Fruit fly (Drosophila melanogaster): Measurements from ENCODE around the gene Sdic3.

Gene Sdic3

DNA sequence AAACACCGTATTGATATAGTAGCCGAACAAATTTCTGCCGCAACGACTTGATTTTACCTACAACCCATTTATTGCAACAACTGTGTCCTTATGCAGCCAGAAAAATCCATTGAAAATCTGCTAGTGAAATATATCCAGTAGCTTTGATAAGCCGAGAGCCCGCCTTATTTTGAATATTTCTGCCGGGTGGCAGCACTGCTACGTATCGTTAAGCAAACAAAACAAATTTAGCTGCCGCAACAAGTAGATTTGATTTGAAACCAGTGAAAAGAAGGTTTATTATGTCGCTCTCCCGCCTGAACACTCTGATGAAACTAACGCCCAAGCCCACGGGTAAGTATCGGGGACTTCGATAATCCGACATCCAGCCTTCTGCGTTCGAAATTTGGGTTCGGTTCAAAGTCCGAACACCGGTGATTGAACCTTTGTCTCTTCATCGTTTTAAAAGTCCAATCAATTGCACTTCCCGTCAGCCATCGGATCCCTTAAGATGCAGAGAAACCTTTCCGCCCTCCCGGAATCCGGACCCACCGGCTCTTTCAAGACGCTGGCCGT is 27.5 kb downstream of the Sdic3 start, which contains the start of gene CG9577 (continued):
- no peak for TF ChIP-seq CG9797 (GFP tag; optimal IDR thresholded peaks at IDR 0.05)
- TF ChIP-seq scrt (GFP tag; optimal IDR thresholded peaks at IDR 0.05), result peak; percentile 69
- TF ChIP-seq Nf-YC (tag; optimal IDR thresholded peaks at IDR 0.05), result no peak
- TF ChIP-seq Side (GFP tag; optimal IDR thresholded peaks at IDR 0.05), result no peak
- no peak for TF ChIP-seq CG7928 (GFP tag; optimal IDR thresholded peaks at IDR 0.05)
- TF ChIP-seq CG15073 (GFP tag; optimal IDR thresholded peaks at IDR 0.05), result no peak
- no peak for TF ChIP-seq kay (GFP tag; optimal IDR thresholded peaks at IDR 0.05)
- TF ChIP-seq org-1 (GFP tag; optimal IDR thresholded peaks at IDR 0.05), result no peak
- peak; percentile 81 for TF ChIP-seq CG1603 (tag; optimal IDR thresholded peaks at IDR 0.05)
- no peak for TF ChIP-seq tap (tag; optimal IDR thresholded peaks at IDR 0.05)
- TF ChIP-seq croc (GFP tag; conservative IDR thresholded peaks at IDR 0.05), result no peak
- no peak for TF ChIP-seq lbe (GFP tag; optimal IDR thresholded peaks at IDR 0.05)
- TF ChIP-seq CG2116 (GFP tag; optimal IDR thresholded peaks at IDR 0.05), result peak; percentile 25
- TF ChIP-seq CG11723 (GFP tag; optimal IDR thresholded peaks at IDR 0.05), result no peak
- TF ChIP-seq CG7556 (GFP tag; optimal IDR thresholded peaks at IDR 0.05), result no peak
- TF ChIP-seq jing (GFP tag; optimal IDR thresholded peaks at IDR 0.05), result no peak
- no peak for TF ChIP-seq CG12071 (GFP tag; optimal IDR thresholded peaks at IDR 0.05)
- no peak for TF ChIP-seq CHES-1-like (GFP tag; optimal IDR thresholded peaks at IDR 0.05)
- TF ChIP-seq CG7745 (tag; optimal IDR thresholded peaks at IDR 0.05), result no peak
- no peak for TF ChIP-seq Jarid2 (GFP tag; optimal IDR thresholded peaks at IDR 0.05)
- TF ChIP-seq CG2712 (tag; optimal IDR thresholded peaks at IDR 0.05), result no peak
- no peak for TF ChIP-seq H15 (GFP tag; IDR thresholded peaks at IDR 0.05)
- TF ChIP-seq salm (tag; optimal IDR thresholded peaks at IDR 0.05), result no peak
- no peak for TF ChIP-seq Dbx (GFP tag; IDR thresholded peaks at IDR 0.05)
- TF ChIP-seq Oli (tag; optimal IDR thresholded peaks at IDR 0.05), result no peak
- no peak for TF ChIP-seq dm (GFP tag; optimal IDR thresholded peaks at IDR 0.05)
- TF ChIP-seq CG11695 (GFP tag; IDR thresholded peaks at IDR 0.05), result no peak
- TF ChIP-seq Blimp-1 (GFP tag; optimal IDR thresholded peaks at IDR 0.05), result no peak
- TF ChIP-seq CG2889 (GFP tag; IDR thresholded peaks at IDR 0.05), result no peak
- TF ChIP-seq CG4820 (GFP tag; optimal IDR thresholded peaks at IDR 0.05), result no peak
- TF ChIP-seq kah (GFP tag; optimal IDR thresholded peaks at IDR 0.05), result no peak
- peak; percentile 83 for TF ChIP-seq Dp (GFP tag; optimal IDR thresholded peaks at IDR 0.05)
- no peak for TF ChIP-seq zen2 (GFP tag; IDR thresholded peaks at IDR 0.05; ENCODE audit: partially characterized antibody)
- TF ChIP-seq CG4424 (GFP tag; optimal IDR thresholded peaks at IDR 0.05), result no peak
- no peak for TF ChIP-seq CG3838 (GFP tag; optimal IDR thresholded peaks at IDR 0.05)
- TF ChIP-seq abd-A (tag; optimal IDR thresholded peaks at IDR 0.05), result no peak
- TF ChIP-seq CG15514 (GFP tag; optimal IDR thresholded peaks at IDR 0.05), result no peak
- TF ChIP-seq ato (GFP tag; IDR thresholded peaks at IDR 0.05; ENCODE audit: partially characterized antibody), result no peak
- TF ChIP-seq gem (tag; optimal IDR thresholded peaks at IDR 0.05), result no peak
- TF ChIP-seq zfh1 (GFP tag; IDR thresholded peaks at IDR 0.05), result no peak
- no peak for TF ChIP-seq insv (GFP tag; optimal IDR thresholded peaks at IDR 0.05)
- TF ChIP-seq CG1233 (GFP tag; optimal IDR thresholded peaks at IDR 0.05), result no peak
- TF ChIP-seq bsh (GFP tag; optimal IDR thresholded peaks at IDR 0.05), result peak in 1 of 2 experiments; percentile 84
- TF ChIP-seq pzg (GFP tag; optimal IDR thresholded peaks at IDR 0.05), result peak; percentile 22
- no peak for TF ChIP-seq Fer2 (tag; optimal IDR thresholded peaks at IDR 0.05)
- no peak for TF ChIP-seq Max (GFP tag; optimal IDR thresholded peaks at IDR 0.05)
- no peak for TF ChIP-seq CG34376 (GFP tag; optimal IDR thresholded peaks at IDR 0.05)
- no peak for TF ChIP-seq Ssrp (tag; optimal IDR thresholded peaks at IDR 0.05)
- no peak for TF ChIP-seq CG32532 (GFP tag; IDR thresholded peaks at IDR 0.05)
- TF ChIP-seq E2f2 (GFP tag; IDR thresholded peaks at IDR 0.05), result peak; percentile 87
